Worm (Caenorhabditis elegans) whole organism, late embryonic: ENCODE data around the gene acbp-4.

Source experiments
- C08G9.2 ChIP-seq: sonication (generic microtip); optimal IDR thresholded peaks from 2 replicates; lab custom pipeline; 2016; ENCODE audit warnings: mild to moderate bottlenecking, missing genetic modification characterization, moderate library complexity, missing compliant biosample characterization
- K02D7.2 ChIP-seq: sonication (generic microtip); optimal IDR thresholded peaks from 2 replicates; lab custom pipeline; 2017; ENCODE audit warnings: mild to moderate bottlenecking, missing genetic modification characterization, missing compliant biosample characterization
- T23F11.4 ChIP-seq: fragments of 200-800 bp; sonication (Bioruptor generic); optimal IDR thresholded peaks from 2 replicates; lab custom pipeline; 2018; ENCODE audit warnings: mild to moderate bottlenecking, missing genetic modification characterization, missing compliant biosample characterization
- Y22D7AL.16 ChIP-seq: sonication (generic microtip); optimal IDR thresholded peaks from 2 replicates; lab custom pipeline; 2016; ENCODE audit warnings: missing genetic modification characterization, missing compliant biosample characterization
- ceh-14 ChIP-seq: sonication (generic microtip); optimal IDR thresholded peaks from 2 replicates; lab custom pipeline; 2016; ENCODE audit warnings: missing genotype, missing genetic modification characterization, missing compliant biosample characterization
- ceh-2 ChIP-seq: sonication (generic microtip); optimal IDR thresholded peaks from 2 replicates; lab custom pipeline; 2016; ENCODE audit warnings: missing genotype, missing genetic modification characterization, missing compliant biosample characterization
- ceh-22 ChIP-seq: sonication (generic microtip); optimal IDR thresholded peaks from 2 replicates; lab custom pipeline; 2017; ENCODE audit warnings: missing biosample characterization, missing genetic modification characterization
- ceh-24 ChIP-seq: sonication (generic microtip); optimal IDR thresholded peaks from 2 replicates; lab custom pipeline; 2016; ENCODE audit warnings: mild to moderate bottlenecking, missing genetic modification characterization, missing compliant biosample characterization
- ceh-30 ChIP-seq: fragments of 150-350 bp; optimal IDR thresholded peaks from 2 replicates; lab custom pipeline; 2014; ENCODE audit warnings: missing biosample characterization, missing genetic modification characterization
- ceh-48 ChIP-seq: sonication (generic microtip); optimal IDR thresholded peaks from 2 replicates; lab custom pipeline; 2016; ENCODE audit warnings: missing genetic modification characterization, inconsistent platforms, missing compliant biosample characterization
- che-1 ChIP-seq: sonication (generic microtip); optimal IDR thresholded peaks from 2 replicates; lab custom pipeline; 2016; ENCODE audit warnings: mild to moderate bottlenecking, missing genetic modification characterization, missing compliant biosample characterization
- elt-2 ChIP-seq: sonication (generic microtip); optimal IDR thresholded peaks from 2 replicates; lab custom pipeline; 2016; ENCODE audit warnings: missing genetic modification reagents, missing genetic modification characterization, missing compliant biosample characterization
- elt-4 ChIP-seq: sonication (generic microtip); optimal IDR thresholded peaks from 2 replicates; lab custom pipeline; 2016; ENCODE audit warnings: missing genetic modification characterization, missing compliant biosample characterization
- gmeb-2 ChIP-seq: sonication (generic microtip); optimal IDR thresholded peaks from 2 replicates; lab custom pipeline; 2016; ENCODE audit warnings: missing genetic modification characterization, inconsistent platforms, missing compliant biosample characterization
- hlh-13 ChIP-seq: fragments of 200-800 bp; sonication (Bioruptor generic); optimal IDR thresholded peaks from 2 replicates; lab custom pipeline; 2018; ENCODE audit warnings: mild to moderate bottlenecking, missing genetic modification characterization, missing compliant biosample characterization
- hlh-15 ChIP-seq: sonication (generic microtip); optimal IDR thresholded peaks from 2 replicates; lab custom pipeline; 2016; ENCODE audit warnings: missing genetic modification characterization, missing compliant biosample characterization
- hlh-30 ChIP-seq: sonication (generic microtip); optimal IDR thresholded peaks from 2 replicates; lab custom pipeline; 2017; ENCODE audit warnings: antibody characterized with exemption, missing genetic modification characterization, missing compliant biosample characterization; ENCODE audit not compliant: insufficient read depth
- lin-11 ChIP-seq: fragments of 200-800 bp; sonication (Bioruptor generic); optimal IDR thresholded peaks from 2 replicates; lab custom pipeline; 2018; ENCODE audit warnings: mild to moderate bottlenecking, missing genetic modification characterization, missing compliant biosample characterization
- madf-2 ChIP-seq: sonication (generic microtip); optimal IDR thresholded peaks from 2 replicates; lab custom pipeline; 2017; ENCODE audit warnings: missing genetic modification characterization, missing compliant biosample characterization
- mec-3 ChIP-seq: sonication (generic microtip); optimal IDR thresholded peaks from 2 replicates; lab custom pipeline; 2016; ENCODE audit warnings: borderline replicate concordance, missing genetic modification characterization, missing compliant biosample characterization
- nfya-1 ChIP-seq: sonication (generic microtip); optimal IDR thresholded peaks from 2 replicates; lab custom pipeline; 2017; ENCODE audit warnings: missing genetic modification characterization, mild to moderate bottlenecking, missing compliant biosample characterization, antibody characterized with exemption, moderate library complexity
- nhr-11 ChIP-seq: fragments of 150-350 bp; optimal IDR thresholded peaks from 2 replicates; lab custom pipeline; 2014; ENCODE audit warnings: missing biosample characterization, missing genetic modification characterization
- nhr-232 ChIP-seq: sonication (generic microtip); optimal IDR thresholded peaks from 2 replicates; lab custom pipeline; 2016; ENCODE audit warnings: missing genetic modification characterization, missing compliant biosample characterization
- npax-4 ChIP-seq: sonication (generic microtip); optimal IDR thresholded peaks from 2 replicates; lab custom pipeline; 2016; ENCODE audit warnings: missing genetic modification characterization, missing compliant biosample characterization
- pax-1 ChIP-seq: fragments of 150-350 bp; optimal IDR thresholded peaks from 2 replicates; lab custom pipeline; 2014; ENCODE audit warnings: missing biosample characterization, missing genetic modification characterization
- pha-4 ChIP-seq: fragments of 150-350 bp; optimal IDR thresholded peaks from 2 replicates; lab custom pipeline; 2018; ENCODE audit warnings: missing biosample characterization, missing genetic modification reagents, missing genetic modification characterization
- pqm-1 ChIP-seq: sonication (generic microtip); optimal IDR thresholded peaks from 2 replicates; lab custom pipeline; 2016; ENCODE audit warnings: missing genetic modification characterization, missing compliant biosample characterization
- ref-2 ChIP-seq: sonication (generic microtip); optimal IDR thresholded peaks from 2 replicates; lab custom pipeline; 2016; ENCODE audit warnings: missing genetic modification characterization, missing compliant biosample characterization
- sox-2 ChIP-seq: fragments of 200-800 bp; sonication (Bioruptor generic); IDR thresholded peaks from 2 replicates; pipeline ENCODE4 v1.3.6; 2022; ENCODE audit warnings: missing genetic modification reagents, missing genetic modification characterization, missing compliant biosample characterization
- sox-4 ChIP-seq: sonication (generic microtip); optimal IDR thresholded peaks from 2 replicates; lab custom pipeline; 2017; ENCODE audit warnings: mild to moderate bottlenecking, missing genetic modification characterization, inconsistent platforms, missing compliant biosample characterization
- syd-9 ChIP-seq: sonication (generic microtip); optimal IDR thresholded peaks from 2 replicates; lab custom pipeline; 2016; ENCODE audit warnings: mild to moderate bottlenecking, missing genetic modification characterization, moderate library complexity, missing compliant biosample characterization
- unc-3 ChIP-seq, 2 experiments: fragments of 200-800 bp in 1 of 2; sonication (Bioruptor generic) in 1 of 2; sonication (generic microtip) in 1 of 2; conservative IDR thresholded peaks in 1 of 2; optimal IDR thresholded peaks in 1 of 2; 2 replicates each; pipeline versions ENCODE4 v1.3.6 to Lab custom; 2016 to 2022; ENCODE audit warnings: missing compliant biosample characterization in 2 of 2, missing genetic modification characterization in 2 of 2, missing genetic modification reagents in 1 of 2
- unc-55 ChIP-seq: sonication (generic microtip); optimal IDR thresholded peaks from 2 replicates; lab custom pipeline; 2017; ENCODE audit warnings: missing biosample characterization, missing genetic modification reagents, missing genetic modification characterization
- zip-5 ChIP-seq: sonication (generic microtip); optimal IDR thresholded peaks from 2 replicates; lab custom pipeline; 2016; ENCODE audit warnings: missing genetic modification characterization, missing compliant biosample characterization

The acbp-4 gene

ce11 chrIII:7300763-7301162 lies 8.1 kb downstream of the acbp-4 start:
- no peak for TF ChIP-seq K02D7.2 (tag; lab: Kevin White, UChicago)
- TF ChIP-seq hlh-13 (GFP tag; lab: Kevin White, UChicago), result no peak
- TF ChIP-seq elt-2 (tag; lab: Kevin White, UChicago), result no peak
- no peak for TF ChIP-seq ceh-30
- no peak for TF ChIP-seq sox-4 (tag; lab: Kevin White, UChicago)
- TF ChIP-seq Y22D7AL.16 (tag; lab: Kevin White, UChicago), result no peak
- TF ChIP-seq ceh-14, result no peak
- TF ChIP-seq elt-4, result no peak
- TF ChIP-seq nhr-232 (tag; lab: Kevin White, UChicago), result no peak

- TF ChIP-seq ceh-2 (tag; lab: Kevin White, UChicago) (no peak), lin-11 (tag; lab: Kevin White, UChicago) (no peak)
These were observed 8.7 kb downstream of the acbp-4 start for ce11 chrIII:7300169-7300568.

ce11 chrIII:7299466-7299865 lies 9.4 kb downstream of the acbp-4 start, which contains the start of the genes B0361.14 and B0361.9:
Gene B0361.14, minus strand, starts transcription at chrIII:7299531.
Gene B0361.9, minus strand, starts transcription at chrIII:7299631.
- TF ChIP-seq ceh-24 (tag; lab: Kevin White, UChicago), result no peak
- TF ChIP-seq nhr-11 (tag; lab: Kevin White, UChicago), result no peak
- TF ChIP-seq hlh-15, result no peak
- no peak for TF ChIP-seq ceh-2 (tag; lab: Kevin White, UChicago)
- TF ChIP-seq zip-5, result no peak
- peak; percentile 6 for TF ChIP-seq ref-2 (tag; lab: Kevin White, UChicago)
- TF ChIP-seq syd-9 (tag; lab: Kevin White, UChicago), result no peak
- TF ChIP-seq, all 69 proteins: peak for 1

ce11 chrIII:7298045-7298444 lies 10.9 kb downstream of the acbp-4 start:
- TF ChIP-seq nfya-1 (tag; lab: Kevin White, UChicago) (no peak), pqm-1 (no peak)

ce11 chrIII:7297045-7297680 lies 11.7 kb downstream of the acbp-4 start:
- no peak for TF ChIP-seq ceh-30
- TF ChIP-seq T23F11.4 (GFP tag; lab: Kevin White, UChicago), result no peak
- TF ChIP-seq madf-2, result no peak
- TF ChIP-seq ceh-24 (tag; lab: Kevin White, UChicago), result no peak
- TF ChIP-seq npax-4 (tag; lab: Kevin White, UChicago), result no peak
- no peak for TF ChIP-seq unc-55
- no peak for TF ChIP-seq ceh-48 (tag; lab: Kevin White, UChicago)
- no peak for TF ChIP-seq syd-9 (tag; lab: Kevin White, UChicago)
- TF ChIP-seq che-1 (tag; lab: Kevin White, UChicago), result no peak
- TF ChIP-seq C08G9.2 (tag; lab: Kevin White, UChicago), result no peak

ce11 chrIII:7296092-7296668 lies 12.7 kb downstream of the acbp-4 start:
- no peak for TF ChIP-seq Y22D7AL.16 (tag; lab: Kevin White, UChicago)
- TF ChIP-seq pax-1 (tag; lab: Kevin White, UChicago), result no peak
- no peak for TF ChIP-seq nfya-1 (tag; lab: Kevin White, UChicago)
- no peak for TF ChIP-seq hlh-30 (tag; lab: Kevin White, UChicago)
- no peak for TF ChIP-seq ceh-22 (tag; lab: Kevin White, UChicago)
- no peak for TF ChIP-seq sox-2 (GFP tag; lab: Robert Waterston, UW)
- TF ChIP-seq mec-3 (tag; lab: Kevin White, UChicago), result no peak
- no peak for TF ChIP-seq pqm-1
- TF ChIP-seq unc-3 (GFP tag; conservative IDR thresholded peaks at IDR 0.05; lab: Robert Waterston, UW), result no peak
- TF ChIP-seq unc-3 (tag; optimal IDR thresholded peaks at IDR 0.05; lab: Kevin White, UChicago), result no peak
- TF ChIP-seq gmeb-2 (tag; lab: Kevin White, UChicago), result no peak
- no peak for TF ChIP-seq pha-4 (tag; lab: Kevin White, UChicago)
